Worm (Caenorhabditis elegans) whole organism, late embryonic: ENCODE data around the gene ptr-5.

ENCODE experiments used
- ceh-19 ChIP-seq: fragments of 200-800 bp; sonication (Bioruptor generic); optimal IDR thresholded peaks from 2 replicates; lab custom pipeline; 2018; ENCODE audit warnings: mild to moderate bottlenecking, missing genetic modification characterization, missing compliant biosample characterization
- elt-2 ChIP-seq: sonication (generic microtip); optimal IDR thresholded peaks from 2 replicates; lab custom pipeline; 2016; ENCODE audit warnings: missing genetic modification reagents, missing genetic modification characterization, missing compliant biosample characterization
- fax-1 ChIP-seq: sonication (generic microtip); optimal IDR thresholded peaks from 2 replicates; lab custom pipeline; 2016; ENCODE audit warnings: missing genotype, missing genetic modification characterization, missing compliant biosample characterization
- pqm-1 ChIP-seq: sonication (generic microtip); optimal IDR thresholded peaks from 2 replicates; lab custom pipeline; 2016; ENCODE audit warnings: missing genetic modification characterization, missing compliant biosample characterization
- sox-4 ChIP-seq: sonication (generic microtip); optimal IDR thresholded peaks from 2 replicates; lab custom pipeline; 2017; ENCODE audit warnings: mild to moderate bottlenecking, missing genetic modification characterization, inconsistent platforms, missing compliant biosample characterization

ptr-5 gene

DNA sequence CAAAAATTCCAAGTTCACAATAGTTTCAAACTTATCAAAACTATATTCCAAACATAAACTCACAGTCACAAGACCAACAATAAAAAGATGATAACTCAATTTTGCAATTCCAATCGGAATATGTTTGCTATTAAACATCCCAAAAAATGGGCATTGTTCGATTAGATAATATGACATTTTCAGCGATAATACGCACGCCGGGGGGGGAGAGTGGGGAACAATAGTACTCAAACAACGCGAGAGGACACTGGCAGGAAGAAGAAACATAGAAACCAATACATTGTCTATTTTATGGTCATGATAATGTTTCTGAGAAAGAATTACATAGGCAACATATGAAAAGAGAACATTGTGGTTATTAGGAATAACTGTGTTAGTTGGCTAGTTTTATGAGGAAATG is 57.5 kb downstream of the ptr-5 start:
- TF ChIP-seq fax-1 (no peak), ceh-19 (GFP tag; lab: Kevin White, UChicago) (no peak), pqm-1 (tag; lab: Kevin White, UChicago) (no peak), elt-2 (tag; lab: Kevin White, UChicago) (peak; percentile 31), sox-4 (tag; lab: Kevin White, UChicago) (no peak)
- TF ChIP-seq, all 69 proteins: peak for 1
